Fruit fly (Drosophila melanogaster) whole organism, larva: ENCODE measurements around the gene SPE.

Experiments
- noc ChIP-seq: fragments of 200-800 bp; sonication (Bioruptor generic); optimal IDR thresholded peaks from 3 replicates; lab custom pipeline; 2019; ENCODE audit warnings: missing biosample characterization, mild to moderate bottlenecking, missing genetic modification characterization, moderate library complexity

Gene SPE

DNA sequence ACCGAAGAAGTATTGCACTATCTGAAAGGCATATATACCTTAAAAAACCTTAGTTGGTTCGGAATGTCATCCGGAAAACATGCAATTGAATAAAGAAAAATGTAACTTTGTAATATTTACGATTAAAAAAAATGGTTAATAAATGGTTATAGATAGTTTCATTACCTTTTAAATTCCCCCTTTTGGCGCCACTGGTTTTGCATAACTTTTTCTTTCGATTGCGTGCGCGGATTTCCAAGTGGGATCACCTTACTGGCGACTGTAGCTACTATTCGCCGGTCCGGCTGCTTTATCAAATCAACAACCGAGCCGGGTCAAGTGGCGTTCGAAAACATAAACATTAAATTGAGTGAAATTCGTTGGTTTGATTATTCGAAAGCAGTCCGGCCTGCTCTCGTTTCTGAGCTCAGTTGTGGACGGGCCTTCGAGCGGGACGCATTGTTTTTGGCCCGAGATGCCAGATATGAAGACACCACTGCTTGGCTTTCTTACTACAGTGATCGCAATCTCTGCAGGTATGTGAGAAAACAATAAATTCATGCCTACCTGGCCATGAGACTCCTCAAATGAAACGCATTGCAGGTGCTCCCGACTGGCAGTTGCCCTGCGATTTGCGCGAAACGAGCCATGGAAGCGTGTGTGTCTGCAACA, 18.5 kb downstream of the SPE start, which contains the start of gene Gba1b:
Gene Gba1b, plus strand, starts transcription at position 422 of the 651 bp plus-strand sequence.
- no peak for TF ChIP-seq noc

DNA sequence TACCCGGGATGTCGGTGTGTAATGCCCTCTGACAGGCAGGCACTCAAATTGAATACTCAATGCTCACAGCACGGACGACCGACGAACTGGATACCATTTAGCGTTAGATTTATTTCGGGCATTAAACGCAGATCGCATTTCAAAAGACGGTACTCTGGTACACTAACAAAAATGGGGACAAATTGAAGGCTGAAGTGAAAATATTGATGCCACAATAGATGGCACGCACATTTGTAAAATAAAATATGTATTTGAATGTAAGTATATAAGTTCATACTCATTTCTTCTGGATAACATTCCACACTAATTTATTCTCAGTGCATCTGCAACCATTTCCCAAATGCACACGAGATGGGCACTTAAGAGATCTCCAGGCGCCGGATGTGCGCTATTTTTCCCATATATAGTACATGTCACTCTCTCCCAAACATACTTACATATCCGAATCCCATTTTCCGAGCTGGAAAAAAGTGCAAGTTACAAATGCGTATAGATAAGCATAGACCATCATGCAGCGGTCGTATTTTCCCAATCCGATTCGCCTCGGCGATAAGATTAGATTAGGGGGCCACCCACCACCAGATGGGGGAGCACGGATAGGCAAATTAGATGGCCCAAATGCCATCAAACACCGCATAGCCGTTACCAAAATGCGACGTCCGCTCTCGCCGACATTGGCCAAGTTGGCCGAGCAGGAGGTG, 23.6 kb downstream of the SPE start, which contains the start of gene CG10301:
Gene CG10301, plus strand, starts transcription at position 651 of the 701 bp plus-strand sequence.
- no peak for TF ChIP-seq noc

DNA sequence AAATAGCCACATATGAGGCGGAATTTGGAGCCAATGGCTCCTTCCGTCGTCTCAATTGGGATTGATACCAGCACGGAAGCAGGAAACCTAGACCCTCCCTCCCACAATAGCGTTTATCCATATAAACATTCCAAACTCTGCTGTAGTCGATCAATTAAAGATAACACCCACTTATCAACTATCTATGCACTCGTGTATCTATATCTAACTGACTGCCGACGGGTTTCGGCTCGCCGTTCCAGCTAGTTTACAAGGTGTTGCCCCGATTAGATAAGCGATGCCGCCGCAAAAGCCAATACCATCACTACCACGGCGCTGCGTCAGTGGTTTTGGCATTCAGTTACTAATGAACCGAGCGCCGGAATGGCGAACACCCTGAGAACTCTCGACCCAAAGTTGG, 25.1 kb downstream of the SPE start, which contains the start of gene CG10300:
Gene CG10300, plus strand, starts transcription at position 333 of the 400 bp plus-strand sequence.
- TF ChIP-seq noc = no peak

DNA sequence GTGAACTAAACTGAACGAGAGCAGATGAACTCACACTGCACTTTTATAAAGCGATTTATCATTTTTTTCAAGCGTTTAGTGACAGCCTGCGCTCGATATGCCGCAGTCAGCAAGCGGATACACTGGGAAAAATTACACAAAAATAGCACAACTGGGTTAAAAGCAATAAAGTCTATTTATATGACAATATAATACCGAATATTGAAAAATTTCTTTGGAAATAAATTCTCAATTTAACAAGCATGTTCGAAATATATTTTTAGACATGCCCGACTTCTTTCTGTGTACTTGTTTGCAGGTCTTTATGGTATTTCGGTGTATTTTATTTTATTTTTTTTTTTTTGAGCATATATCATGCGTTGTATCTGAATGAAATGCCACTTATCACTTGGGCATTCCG, 27.8 kb downstream of the SPE start:
- no peak for TF ChIP-seq noc

DNA sequence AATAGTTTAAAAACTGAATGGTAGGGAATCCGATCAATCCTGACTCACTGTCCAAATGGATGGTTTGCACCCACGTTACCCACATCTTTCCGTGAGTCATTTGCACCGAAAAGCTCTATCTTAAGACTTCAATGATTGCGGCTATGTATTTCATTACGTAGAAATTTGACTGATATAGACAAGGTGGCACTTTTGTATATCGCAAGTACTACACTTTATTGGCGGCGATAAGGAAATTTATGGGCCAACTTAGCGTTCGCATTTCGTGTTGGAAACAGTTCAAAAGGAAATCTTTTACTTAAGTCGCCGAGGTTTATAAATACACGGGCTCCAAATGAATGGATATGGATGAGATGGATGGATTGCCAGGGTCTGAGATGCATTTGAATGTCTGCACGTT, 28.8 kb downstream of the SPE start:
- peak; percentile 42 for TF ChIP-seq noc

DNA sequence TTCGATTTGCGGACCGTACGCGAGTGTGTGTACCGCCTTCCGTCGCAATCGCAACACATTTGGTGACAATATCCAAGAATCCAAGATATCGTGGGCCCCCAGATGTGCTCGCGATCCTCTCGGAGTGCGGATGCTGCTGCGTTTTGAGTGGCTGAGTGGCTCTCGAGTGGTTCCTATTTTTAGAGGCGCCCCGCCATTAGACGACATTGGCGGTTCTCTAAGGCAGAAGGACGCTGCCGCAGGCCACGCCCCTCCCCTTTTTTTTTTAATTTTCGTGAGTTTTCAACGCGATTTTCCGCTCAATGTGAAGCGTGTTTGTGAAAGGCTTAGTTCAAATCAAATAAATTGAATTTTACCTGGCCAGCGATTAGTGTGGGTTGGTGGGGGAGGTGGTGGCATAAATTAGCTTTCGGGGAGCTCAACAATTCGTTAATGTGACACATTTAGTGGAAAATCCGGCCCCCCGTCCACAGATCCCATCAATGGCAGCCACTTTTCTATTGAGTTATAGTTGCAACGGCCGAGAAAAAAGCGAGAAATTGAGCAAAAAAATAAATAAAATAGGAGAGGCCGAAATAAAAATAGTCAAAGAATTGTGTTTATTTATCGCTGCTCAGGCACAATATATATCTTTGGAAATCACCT, 32.4 kb downstream of the SPE start, which contains the start of gene nau:
Gene nau, minus strand, starts transcription at position 61 of the 645 bp plus-strand sequence.
- no peak for TF ChIP-seq noc

DNA sequence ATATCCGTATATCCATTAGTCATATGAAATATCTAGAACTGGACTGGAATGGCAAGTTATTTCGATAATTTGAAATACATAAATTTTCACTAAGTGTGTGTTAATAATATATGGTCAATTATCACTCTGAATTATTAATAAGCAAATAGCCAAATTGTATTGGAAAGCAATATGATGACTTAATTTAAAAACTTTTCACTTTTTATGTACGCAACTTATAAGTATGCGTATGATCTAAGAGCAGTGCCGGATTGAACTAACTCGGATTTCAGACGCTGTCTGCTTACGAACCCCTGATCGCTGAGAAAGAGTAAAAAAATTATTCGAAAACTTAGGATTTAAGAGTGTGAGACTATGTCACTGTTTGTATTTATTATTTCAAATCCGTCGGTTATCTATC, 35.5 kb downstream of the SPE start, which contains the start of gene CG10232:
Gene CG10232, minus strand, starts transcription at position 101 of the 400 bp plus-strand sequence.
- TF ChIP-seq noc = no peak

DNA sequence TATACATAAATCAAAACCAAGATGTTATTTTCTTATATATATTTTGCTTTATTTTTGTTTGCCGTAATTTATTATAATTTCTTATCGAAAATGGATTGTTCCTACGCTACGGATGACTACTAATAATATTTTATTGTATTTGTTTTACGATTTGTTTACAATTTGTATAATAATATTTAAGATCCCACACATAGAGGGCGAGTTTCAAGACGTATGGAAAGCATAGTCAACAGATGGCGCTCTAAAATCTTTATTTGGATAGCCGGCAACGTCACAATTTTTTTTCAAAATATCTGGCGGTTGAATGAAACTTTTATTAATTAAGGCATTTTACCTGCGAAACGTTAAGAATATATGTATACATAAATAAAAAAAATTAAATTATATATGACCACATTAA, 35.9 kb downstream of the SPE start:
- TF ChIP-seq noc = peak; percentile 44

DNA sequence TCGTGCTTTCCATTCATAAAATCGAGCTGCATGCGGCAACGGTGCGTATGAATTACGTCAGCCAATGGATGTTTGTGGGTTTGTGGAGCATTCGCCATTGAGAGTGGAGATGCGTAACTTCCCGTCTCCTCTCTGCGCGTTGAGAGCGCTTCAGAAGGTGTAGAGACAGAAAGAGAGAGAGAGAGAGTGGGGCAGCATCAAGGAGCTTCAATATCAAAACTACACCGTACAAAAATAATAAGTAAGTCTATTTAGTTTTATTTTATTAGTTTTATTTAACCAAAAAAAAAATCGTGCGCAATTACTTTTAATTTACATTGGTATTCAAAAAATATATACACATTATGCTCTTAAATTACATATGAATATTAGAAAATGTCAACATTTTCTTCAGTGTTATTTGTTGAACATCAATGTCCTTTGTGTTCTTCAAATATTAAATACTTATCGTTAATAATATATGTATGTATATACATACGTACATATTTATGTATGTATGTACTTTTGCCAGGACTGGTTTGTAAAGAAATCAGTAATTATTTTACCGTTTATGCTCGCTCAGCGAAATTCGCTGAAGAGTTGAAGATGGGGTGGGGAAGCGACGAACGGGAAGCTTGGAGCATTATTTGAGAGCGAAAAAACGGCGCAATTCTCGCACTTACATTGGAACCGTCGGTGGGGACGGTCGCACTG, 36.8 kb downstream of the SPE start, which contains the start of gene CG10365:
Gene CG10365, plus strand, starts transcription at position 652 of the 693 bp plus-strand sequence.
- peak; percentile 89 for TF ChIP-seq noc

DNA sequence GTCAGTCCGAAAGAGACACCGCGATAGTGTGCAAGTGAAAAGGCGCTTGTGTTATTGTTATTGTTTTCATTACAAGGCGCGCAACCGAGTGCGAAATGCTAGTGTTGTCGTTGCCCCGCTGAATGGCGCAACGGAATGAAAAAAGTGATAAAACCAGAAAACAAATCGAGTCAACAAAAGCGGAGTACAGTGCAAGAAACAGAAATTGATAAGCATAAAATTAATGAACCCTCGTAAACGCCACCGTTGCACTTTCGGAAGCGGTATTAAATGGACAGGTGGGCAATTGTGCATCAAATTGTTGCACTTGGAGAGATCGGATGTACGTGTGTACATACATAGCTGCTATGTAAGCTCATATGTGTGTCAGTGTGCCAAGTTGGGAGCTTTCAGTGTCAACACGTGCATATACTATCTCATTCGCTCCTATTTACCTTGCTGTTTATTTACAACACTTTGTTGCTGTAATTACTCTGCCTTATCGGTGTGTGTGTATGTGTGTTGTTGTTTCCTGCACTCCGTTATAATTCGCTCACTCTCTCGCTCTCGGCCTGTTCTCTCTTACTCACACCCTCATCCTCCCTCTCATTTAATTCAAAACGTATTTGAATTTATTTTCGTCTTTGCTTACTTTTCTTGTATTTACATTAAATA, 37.5 kb downstream of the SPE start:
- TF ChIP-seq noc = no peak

DNA sequence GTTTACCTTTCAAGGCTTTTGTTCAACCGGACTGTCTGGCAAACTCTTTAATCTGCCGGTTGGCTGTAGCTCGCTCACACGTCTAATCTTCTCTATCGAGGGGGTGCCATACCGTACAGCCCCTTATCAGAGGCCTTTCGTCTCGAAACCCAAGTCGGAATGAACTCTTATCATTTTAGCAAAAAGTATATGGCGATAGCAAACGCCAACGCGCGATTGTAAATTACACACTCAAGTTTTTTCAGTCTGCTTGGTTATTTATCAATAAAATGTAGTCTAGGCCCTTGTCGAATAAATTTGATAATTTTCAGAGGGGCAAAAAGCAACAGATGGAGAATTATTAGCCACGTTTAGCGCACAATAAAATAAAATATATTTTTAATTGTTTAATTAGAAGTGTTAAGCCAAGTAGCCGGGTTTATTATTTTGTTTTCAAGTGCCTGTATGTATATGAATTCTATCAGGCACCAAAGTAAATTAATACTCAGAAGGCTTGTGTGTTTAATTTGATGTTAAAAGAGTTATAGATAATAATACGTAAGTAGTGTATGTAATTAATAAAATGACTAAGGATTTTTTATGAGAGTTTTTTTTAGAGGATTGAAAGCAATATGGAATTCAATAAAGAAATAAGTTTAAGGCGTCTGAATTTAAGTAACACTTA, 38.9 kb downstream of the SPE start:
- peak; percentile 90 for TF ChIP-seq noc

DNA sequence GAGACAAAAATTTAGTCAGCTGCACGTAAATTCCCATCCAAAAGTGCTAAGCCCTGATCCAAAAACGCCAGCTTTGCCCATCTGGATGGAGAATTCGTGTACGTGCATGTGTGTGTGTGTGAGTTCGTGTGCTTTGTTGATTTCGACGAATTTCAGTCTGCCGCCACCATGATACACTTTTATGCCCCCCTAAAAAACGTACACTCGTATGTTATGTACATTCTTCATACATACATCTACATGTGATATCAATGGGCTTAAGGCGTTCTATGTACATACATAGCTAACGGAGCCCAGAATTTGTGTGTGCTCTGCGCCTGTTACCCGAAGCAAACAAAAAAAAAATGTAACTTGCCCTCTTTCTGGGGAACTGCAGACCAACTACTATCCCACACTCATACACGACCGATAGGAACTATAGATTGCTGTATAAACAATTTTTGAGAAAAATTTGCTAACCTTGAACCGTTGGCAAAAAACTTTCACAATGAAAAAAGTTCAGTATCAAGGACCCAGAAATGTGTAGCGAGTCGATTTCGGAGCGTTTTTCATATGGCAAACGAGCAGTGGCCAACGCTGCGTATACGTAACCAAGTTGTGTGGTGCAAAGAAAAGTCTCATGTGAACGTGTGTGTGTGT, 39.8 kb downstream of the SPE start:
- TF ChIP-seq noc = peak; percentile 61

DNA sequence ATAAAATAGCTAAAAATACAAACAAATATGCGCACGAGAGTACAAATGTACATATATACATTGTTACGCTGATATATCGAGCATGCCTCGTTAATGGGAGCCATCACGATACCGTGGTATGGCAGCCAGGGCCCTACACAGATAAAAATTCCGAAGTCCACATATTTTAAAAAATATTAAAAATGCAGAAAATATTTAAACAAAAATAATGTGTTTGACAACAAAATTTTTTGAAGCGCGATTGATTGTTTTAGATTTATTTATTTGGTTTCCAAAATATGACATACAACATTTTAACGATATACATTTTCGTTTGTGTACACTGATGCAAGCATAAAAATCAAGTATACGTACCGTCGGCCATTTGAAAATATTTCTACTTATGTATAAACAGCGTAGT, 40.7 kb downstream of the SPE start:
- TF ChIP-seq noc = peak; percentile 98

DNA sequence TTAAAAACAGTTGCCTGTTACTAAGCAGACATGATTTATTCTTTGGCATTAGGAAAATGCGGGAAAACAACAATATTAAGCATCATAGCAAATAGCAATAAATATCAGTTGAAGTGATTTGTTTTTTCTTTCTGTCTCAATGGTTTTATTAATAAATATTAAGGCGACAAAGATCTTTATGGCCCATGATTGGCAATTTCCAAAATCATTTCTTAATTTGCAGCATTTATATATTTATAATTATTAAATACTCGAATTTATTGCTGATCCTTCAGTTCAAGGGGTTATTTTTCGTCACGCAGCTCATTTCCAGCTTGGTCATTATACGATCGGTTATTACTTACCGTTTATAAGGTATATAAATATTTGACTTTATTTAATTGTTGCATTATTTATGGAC, 41.6 kb downstream of the SPE start:
- TF ChIP-seq noc = peak; percentile 69

DNA sequence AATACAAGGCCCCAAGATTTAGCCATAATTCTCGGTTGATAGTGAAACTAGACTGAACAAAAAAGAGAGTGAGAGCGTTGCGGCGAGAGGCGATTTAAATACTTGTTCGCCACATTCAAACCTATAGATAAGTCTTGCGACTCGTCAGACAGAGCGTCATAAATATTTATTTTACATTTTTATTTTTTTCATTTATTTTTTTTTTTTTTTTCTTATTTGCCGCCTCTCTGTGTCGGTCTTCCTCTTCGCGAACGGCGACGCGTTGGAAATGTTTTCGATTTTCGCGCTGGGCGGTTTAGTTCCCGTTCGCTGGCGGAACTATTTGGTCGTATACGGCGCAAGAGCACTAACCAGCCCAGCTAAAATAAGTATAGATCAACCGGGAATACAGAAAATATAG, 42.0 kb downstream of the SPE start:
- no peak for TF ChIP-seq noc
